Fruit fly (Drosophila melanogaster): ENCODE data around the gene CG32809.
A peak's percentile ranks its signal among the peaks of the same experiment; 100 is the strongest.

CG32809 gene

dm6 chrX:1691475-1691874, 1.1 kb downstream of the CG32809 start:
- TF ChIP-seq cic (GFP tag; optimal IDR thresholded peaks at IDR 0.05) (no peak), bab1 (GFP tag; optimal IDR thresholded peaks at IDR 0.05) (no peak), CG12768 (GFP tag; optimal IDR thresholded peaks at IDR 0.05) (no peak), Clk (GFP tag; optimal IDR thresholded peaks at IDR 0.05) (no peak), kay (GFP tag; ENCODE audit: borderline replicate concordance) (no peak), toe (GFP tag; optimal IDR thresholded peaks at IDR 0.05) (no peak), CG33017 (tag; optimal IDR thresholded peaks at IDR 0.05) (no peak)

- TF ChIP-seq cnc (optimal IDR thresholded peaks at IDR 0.05) (no peak), CG12768 (GFP tag; optimal IDR thresholded peaks at IDR 0.05) (no peak), CG7045 (GFP tag; optimal IDR thresholded peaks at IDR 0.05) (no peak), CG11617 (GFP tag; optimal IDR thresholded peaks at IDR 0.05) (no peak), kay (GFP tag; ENCODE audit: borderline replicate concordance) (no peak), ovo (GFP tag; optimal IDR thresholded peaks at IDR 0.05) (no peak), Clk (GFP tag; optimal IDR thresholded peaks at IDR 0.05) (no peak), CG33017 (tag; optimal IDR thresholded peaks at IDR 0.05) (no peak), Hr96 (GFP tag; optimal IDR thresholded peaks at IDR 0.05) (no peak), pad (GFP tag; optimal IDR thresholded peaks at IDR 0.05) (no peak), CG5204 (GFP tag; optimal IDR thresholded peaks at IDR 0.05) (no peak), CG1620 (GFP tag; optimal IDR thresholded peaks at IDR 0.05) (no peak), cic (GFP tag; optimal IDR thresholded peaks at IDR 0.05) (no peak), Crg-1 (GFP tag; optimal IDR thresholded peaks at IDR 0.05) (no peak), bab1 (GFP tag; optimal IDR thresholded peaks at IDR 0.05) (no peak), CG14711 (tag; optimal IDR thresholded peaks at IDR 0.05) (no peak), Mnt (GFP tag; optimal IDR thresholded peaks at IDR 0.05) (no peak), tj (GFP tag; optimal IDR thresholded peaks at IDR 0.05) (no peak)
These were observed 6.3 kb downstream of the CG32809 start, which contains the start of gene b6 for dm6 chrX:1686305-1686704. Gene b6 (plus strand): TSS chrX:1686624.

- TF ChIP-seq CG33017 (tag; optimal IDR thresholded peaks at IDR 0.05) (no peak), cic (GFP tag; optimal IDR thresholded peaks at IDR 0.05) (no peak), CG1620 (GFP tag; optimal IDR thresholded peaks at IDR 0.05) (no peak), ovo (GFP tag; optimal IDR thresholded peaks at IDR 0.05) (no peak), Clk (GFP tag; optimal IDR thresholded peaks at IDR 0.05) (no peak), Hr96 (GFP tag; optimal IDR thresholded peaks at IDR 0.05) (no peak), kay (GFP tag; ENCODE audit: borderline replicate concordance) (no peak), CG11617 (GFP tag; optimal IDR thresholded peaks at IDR 0.05) (no peak), CG7045 (GFP tag; optimal IDR thresholded peaks at IDR 0.05) (no peak), CG12768 (GFP tag; optimal IDR thresholded peaks at IDR 0.05) (no peak)
These were observed 11.3 kb downstream of the CG32809 start, which contains the start of gene CG14797 for dm6 chrX:1681266-1681665. Gene CG14797 (plus strand): TSS chrX:1681566.

- TF ChIP-seq toe (GFP tag; optimal IDR thresholded peaks at IDR 0.05) (no peak), bab1 (GFP tag; optimal IDR thresholded peaks at IDR 0.05) (no peak), CG14711 (tag; optimal IDR thresholded peaks at IDR 0.05) (no peak), pad (GFP tag; optimal IDR thresholded peaks at IDR 0.05) (no peak), cnc (optimal IDR thresholded peaks at IDR 0.05) (no peak), ovo (GFP tag; optimal IDR thresholded peaks at IDR 0.05) (no peak), CG12768 (GFP tag; optimal IDR thresholded peaks at IDR 0.05) (no peak), CG7101 (tag; optimal IDR thresholded peaks at IDR 0.05) (peak; percentile 6), Mnt (GFP tag; optimal IDR thresholded peaks at IDR 0.05) (peak; percentile 57), CG11617 (GFP tag; optimal IDR thresholded peaks at IDR 0.05) (no peak), CG1620 (GFP tag; optimal IDR thresholded peaks at IDR 0.05) (no peak)
These were observed 22.7 kb downstream of the CG32809 start for dm6 chrX:1669840-1670239.

dm6 chrX:1669214-1669613, 23.4 kb downstream of the CG32809 start, which contains the start of the genes CG3740 and hfw:
Gene CG3740 (minus strand): TSS chrX:1669297.
Gene hfw (plus strand): TSS chrX:1669570.
- TF ChIP-seq Hr96 (GFP tag; optimal IDR thresholded peaks at IDR 0.05), result peak; percentile 13
- TF ChIP-seq CG7101 (tag; optimal IDR thresholded peaks at IDR 0.05), result peak; percentile 80
- peak; percentile 27 for TF ChIP-seq toe (GFP tag; optimal IDR thresholded peaks at IDR 0.05)
- TF ChIP-seq Clk (GFP tag; optimal IDR thresholded peaks at IDR 0.05), result no peak
- no peak for TF ChIP-seq kay (GFP tag; ENCODE audit: borderline replicate concordance)
- peak; percentile 62 for TF ChIP-seq CG11617 (GFP tag; optimal IDR thresholded peaks at IDR 0.05)
- peak; percentile 32 for TF ChIP-seq ovo (GFP tag; optimal IDR thresholded peaks at IDR 0.05)
- TF ChIP-seq cnc (optimal IDR thresholded peaks at IDR 0.05), result no peak
- peak; percentile 70 for TF ChIP-seq CG14711 (tag; optimal IDR thresholded peaks at IDR 0.05)
- peak; percentile 51 for TF ChIP-seq CG33017 (tag; optimal IDR thresholded peaks at IDR 0.05)
- TF ChIP-seq tj (GFP tag; optimal IDR thresholded peaks at IDR 0.05), result peak; percentile 19
- peak; percentile 48 for TF ChIP-seq Mnt (GFP tag; optimal IDR thresholded peaks at IDR 0.05)
- TF ChIP-seq CG5204 (GFP tag; optimal IDR thresholded peaks at IDR 0.05), result no peak
- peak; percentile 10 for TF ChIP-seq Crg-1 (GFP tag; optimal IDR thresholded peaks at IDR 0.05)
- TF ChIP-seq CG1620 (GFP tag; optimal IDR thresholded peaks at IDR 0.05), result peak; percentile 50
- TF ChIP-seq pad (GFP tag; optimal IDR thresholded peaks at IDR 0.05), result peak; percentile 45
- TF ChIP-seq bab1 (GFP tag; optimal IDR thresholded peaks at IDR 0.05), result peak; percentile 82
- peak; percentile 13 for TF ChIP-seq CG7045 (GFP tag; optimal IDR thresholded peaks at IDR 0.05)
- peak; percentile 29 for TF ChIP-seq CG12768 (GFP tag; optimal IDR thresholded peaks at IDR 0.05)
- TF ChIP-seq cic (GFP tag; optimal IDR thresholded peaks at IDR 0.05), result no peak

dm6 chrX:1668688-1669087, 23.9 kb downstream of the CG32809 start, which contains the start of gene Mur2B:
Gene Mur2B (minus strand): TSS chrX:1668788.
- TF ChIP-seq Mnt (GFP tag; optimal IDR thresholded peaks at IDR 0.05), result no peak
- TF ChIP-seq CG1620 (GFP tag; optimal IDR thresholded peaks at IDR 0.05), result no peak
- no peak for TF ChIP-seq CG7101 (tag; optimal IDR thresholded peaks at IDR 0.05)
- no peak for TF ChIP-seq toe (GFP tag; optimal IDR thresholded peaks at IDR 0.05)
- TF ChIP-seq CG11617 (GFP tag; optimal IDR thresholded peaks at IDR 0.05), result no peak
- TF ChIP-seq cnc (optimal IDR thresholded peaks at IDR 0.05), result no peak
- TF ChIP-seq ovo (GFP tag; optimal IDR thresholded peaks at IDR 0.05), result no peak
- TF ChIP-seq kay (GFP tag; ENCODE audit: borderline replicate concordance), result no peak
- TF ChIP-seq Clk (GFP tag; optimal IDR thresholded peaks at IDR 0.05), result no peak
- no peak for TF ChIP-seq bab1 (GFP tag; optimal IDR thresholded peaks at IDR 0.05)
- no peak for TF ChIP-seq CG7045 (GFP tag; optimal IDR thresholded peaks at IDR 0.05)
- no peak for TF ChIP-seq tj (GFP tag; optimal IDR thresholded peaks at IDR 0.05)
- no peak for TF ChIP-seq cic (GFP tag; optimal IDR thresholded peaks at IDR 0.05)
- no peak for TF ChIP-seq pad (GFP tag; optimal IDR thresholded peaks at IDR 0.05)
- no peak for TF ChIP-seq CG33017 (tag; optimal IDR thresholded peaks at IDR 0.05)
- TF ChIP-seq CG12768 (GFP tag; optimal IDR thresholded peaks at IDR 0.05), result no peak
